Worm (Caenorhabditis elegans): ENCODE data around the gene gln-5.

gln-5 gene

ce11 chrIV:17273602-17274110 is at the start of gene gln-5:
Gene gln-5, minus strand, starts transcription at chrIV:17273652.
- TF ChIP-seq tbx-7 (tag; optimal IDR thresholded peaks at IDR 0.05) (no peak), ceh-45 (GFP tag; IDR thresholded peaks at IDR 0.05) (no peak), C38D4.7 (GFP tag; optimal IDR thresholded peaks at IDR 0.05) (no peak), K09A11.1 (tag; optimal IDR thresholded peaks at IDR 0.05; ENCODE audit: insufficient read depth) (no peak), fax-1 (tag; optimal IDR thresholded peaks at IDR 0.05) (no peak), K02D7.2 (tag; optimal IDR thresholded peaks at IDR 0.05) (no peak), pax-1 (tag; optimal IDR thresholded peaks at IDR 0.05) (no peak), madf-2 (tag; optimal IDR thresholded peaks at IDR 0.05) (no peak), hlh-8 (tag; optimal IDR thresholded peaks at IDR 0.05) (no peak), pha-4 (tag; optimal IDR thresholded peaks at IDR 0.05) (no peak), syd-9 (tag; optimal IDR thresholded peaks at IDR 0.05) (no peak), gmeb-2 (tag; optimal IDR thresholded peaks at IDR 0.05) (no peak), dve-1 (tag; optimal IDR thresholded peaks at IDR 0.05) (no peak), elt-2 (tag; optimal IDR thresholded peaks at IDR 0.05) (no peak), ceh-34 (tag; optimal IDR thresholded peaks at IDR 0.05) (no peak), tbx-2 (tag; optimal IDR thresholded peaks at IDR 0.05) (no peak), nhr-11 (tag; optimal IDR thresholded peaks at IDR 0.05) (no peak), T23F11.4 (GFP tag; optimal IDR thresholded peaks at IDR 0.05) (no peak), Y22D7AL.16 (tag; optimal IDR thresholded peaks at IDR 0.05) (no peak), elt-4 (tag; optimal IDR thresholded peaks at IDR 0.05) (no peak)

DNA sequence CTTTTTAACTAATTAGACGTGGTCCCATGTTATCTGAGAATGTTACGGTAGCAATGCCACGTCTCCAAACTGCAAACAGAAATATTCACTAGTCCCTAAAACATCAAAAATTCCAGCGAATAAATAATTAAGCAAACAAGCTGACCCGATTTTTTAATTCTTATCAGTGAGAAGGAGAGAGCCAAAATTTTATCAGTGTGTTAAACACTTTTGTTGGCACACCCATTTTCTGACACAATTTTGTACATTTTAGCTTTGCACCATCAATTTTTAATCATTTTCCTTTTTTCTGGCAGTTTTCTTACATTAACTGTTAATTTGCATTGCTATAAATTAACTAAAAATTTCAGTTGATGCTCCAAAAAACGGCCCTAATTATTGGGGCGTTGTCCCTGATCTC is 47.0 kb upstream of the gln-5 start, which contains the start of gene C49C3.4:
TSS of gene C49C3.4 (plus strand) at position 351 of the 400 bp plus-strand sequence.
- no peak for TF ChIP-seq ceh-22 (tag; optimal IDR thresholded peaks at IDR 0.05)
- no peak for TF ChIP-seq sox-2 (GFP tag; IDR thresholded peaks at IDR 0.05)
- no peak for TF ChIP-seq elt-2 (tag; optimal IDR thresholded peaks at IDR 0.05)
- TF ChIP-seq ceh-2 (tag; optimal IDR thresholded peaks at IDR 0.05) = no peak
- TF ChIP-seq mec-3 (tag; optimal IDR thresholded peaks at IDR 0.05; ENCODE audit: borderline replicate concordance) = no peak
- TF ChIP-seq hlh-8 (tag; optimal IDR thresholded peaks at IDR 0.05) = no peak
- no peak for TF ChIP-seq ceh-19 (GFP tag; optimal IDR thresholded peaks at IDR 0.05)
- TF ChIP-seq sox-4 (tag; optimal IDR thresholded peaks at IDR 0.05) = no peak
- no peak for TF ChIP-seq lim-6 (tag; optimal IDR thresholded peaks at IDR 0.05)
- TF ChIP-seq C08G9.2 (tag; optimal IDR thresholded peaks at IDR 0.05) = no peak
- no peak for TF ChIP-seq nfya-1 (tag; optimal IDR thresholded peaks at IDR 0.05)
- TF ChIP-seq T23F11.4 (GFP tag; optimal IDR thresholded peaks at IDR 0.05) = no peak
- TF ChIP-seq nhr-11 (tag; optimal IDR thresholded peaks at IDR 0.05) = no peak
- TF ChIP-seq ceh-18 (tag; optimal IDR thresholded peaks at IDR 0.05) = no peak
- no peak for TF ChIP-seq pqm-1 (tag; optimal IDR thresholded peaks at IDR 0.05)
- TF ChIP-seq fkh-6 (tag; optimal IDR thresholded peaks at IDR 0.05) = no peak
- TF ChIP-seq hlh-13 (GFP tag; optimal IDR thresholded peaks at IDR 0.05) = no peak
- no peak for TF ChIP-seq gmeb-2 (tag; optimal IDR thresholded peaks at IDR 0.05)
- no peak for TF ChIP-seq elt-4 (tag; optimal IDR thresholded peaks at IDR 0.05)

ce11 chrIV:17316398-17316797 is 42.9 kb upstream of the gln-5 start, which contains the start of gene C49C3.20:
Gene C49C3.20, minus strand, starts transcription at chrIV:17316498.
- TF ChIP-seq ceh-6 (GFP tag; optimal IDR thresholded peaks at IDR 0.05) (no peak), nhr-11 (tag; optimal IDR thresholded peaks at IDR 0.05) (no peak), hlh-6 (tag; optimal IDR thresholded peaks at IDR 0.05) (no peak), tbx-7 (tag; optimal IDR thresholded peaks at IDR 0.05) (no peak), eyg-1 (tag; optimal IDR thresholded peaks at IDR 0.05) (no peak), hlh-13 (GFP tag; optimal IDR thresholded peaks at IDR 0.05) (no peak), ama-1 (optimal IDR thresholded peaks at IDR 0.05) (no peak), mec-3 (tag; optimal IDR thresholded peaks at IDR 0.05; ENCODE audit: borderline replicate concordance) (no peak), fkh-10 (GFP tag; optimal IDR thresholded peaks at IDR 0.05) (no peak), ceh-2 (tag; optimal IDR thresholded peaks at IDR 0.05) (no peak), unc-3 (GFP tag; conservative IDR thresholded peaks at IDR 0.05) (no peak), unc-3 (tag; optimal IDR thresholded peaks at IDR 0.05) (no peak), elt-2 (tag; optimal IDR thresholded peaks at IDR 0.05) (no peak), unc-42 (tag; optimal IDR thresholded peaks at IDR 0.05) (no peak), tbx-2 (tag; optimal IDR thresholded peaks at IDR 0.05) (no peak), Y22D7AL.16 (tag; optimal IDR thresholded peaks at IDR 0.05) (no peak), ahr-1 (tag; optimal IDR thresholded peaks at IDR 0.05) (no peak), lin-11 (tag; optimal IDR thresholded peaks at IDR 0.05) (no peak), pax-1 (tag; optimal IDR thresholded peaks at IDR 0.05) (no peak)

All from whole organism, late embryonic.